Fruit fly (Drosophila melanogaster): Measurements from ENCODE around the gene CG16813.

Gene CG16813

DNA sequence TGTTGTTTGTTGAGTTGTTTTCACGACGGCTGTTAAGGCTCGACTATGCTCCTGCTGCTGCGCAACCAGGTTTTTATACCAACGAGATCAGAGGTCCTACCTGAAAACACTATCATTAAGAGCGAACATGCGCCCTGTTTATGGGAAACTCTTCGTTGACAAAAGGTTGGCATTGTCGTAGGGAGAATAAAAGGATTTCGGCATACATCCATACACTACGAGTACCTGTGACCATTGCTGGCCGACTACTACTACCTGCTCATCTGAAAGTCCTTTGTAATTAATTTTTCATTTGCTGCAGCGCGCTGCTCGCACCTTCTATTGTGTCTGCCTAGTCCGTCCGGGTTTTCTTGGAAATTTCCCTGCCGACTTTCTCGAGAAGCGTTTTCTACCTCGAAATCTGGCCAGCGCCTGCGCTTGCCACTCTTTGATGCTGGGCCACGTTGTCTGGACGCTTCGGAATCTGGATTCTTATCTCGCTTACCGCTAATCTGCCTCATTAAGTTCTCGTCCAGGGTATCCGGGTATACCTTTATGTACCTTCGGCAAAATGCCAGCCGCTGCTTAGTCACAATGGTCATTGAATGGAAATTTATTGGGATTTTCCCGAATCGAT, 2.0 kb upstream of the CG16813 start, which contains the start of gene CG15480:
Gene CG15480 (minus strand): TSS at position 51 of the 616 bp plus-strand sequence.
- no peak for TF ChIP-seq D1 (tag; optimal IDR thresholded peaks at IDR 0.05)
- TF ChIP-seq CG8159 (tag; optimal IDR thresholded peaks at IDR 0.05) = no peak
- no peak for TF ChIP-seq CG17806 (tag; optimal IDR thresholded peaks at IDR 0.05)
- no peak for TF ChIP-seq EcR (GFP tag; optimal IDR thresholded peaks at IDR 0.05)
- TF ChIP-seq CG10348 (GFP tag; IDR thresholded peaks at IDR 0.05) = no peak
- TF ChIP-seq Pif1A (GFP tag; optimal IDR thresholded peaks at IDR 0.05) = no peak
- TF ChIP-seq CG15710 (tag; optimal IDR thresholded peaks at IDR 0.05) = no peak
- no peak for TF ChIP-seq Pif1B (GFP tag; optimal IDR thresholded peaks at IDR 0.05)
- TF ChIP-seq CG34367 (tag; optimal IDR thresholded peaks at IDR 0.05) = no peak

- TF ChIP-seq fd96Ca (GFP tag; IDR thresholded peaks at IDR 0.05) (no peak), Pif1B (GFP tag; optimal IDR thresholded peaks at IDR 0.05) (no peak), Snoo (tag; optimal IDR thresholded peaks at IDR 0.05) (no peak), CG10348 (GFP tag; IDR thresholded peaks at IDR 0.05) (no peak), CG15710 (tag; optimal IDR thresholded peaks at IDR 0.05) (no peak), CG32121 (GFP tag; IDR thresholded peaks at IDR 0.05) (no peak), CG8159 (tag; optimal IDR thresholded peaks at IDR 0.05) (no peak), rn (GFP tag; IDR thresholded peaks at IDR 0.05) (no peak)
Measured at dm6 chr2L:13229388-13229882, 2.1 kb downstream of the CG16813 start, which contains the start of gene CG16815. Gene CG16815 (plus strand): TSS chr2L:13229832.

DNA sequence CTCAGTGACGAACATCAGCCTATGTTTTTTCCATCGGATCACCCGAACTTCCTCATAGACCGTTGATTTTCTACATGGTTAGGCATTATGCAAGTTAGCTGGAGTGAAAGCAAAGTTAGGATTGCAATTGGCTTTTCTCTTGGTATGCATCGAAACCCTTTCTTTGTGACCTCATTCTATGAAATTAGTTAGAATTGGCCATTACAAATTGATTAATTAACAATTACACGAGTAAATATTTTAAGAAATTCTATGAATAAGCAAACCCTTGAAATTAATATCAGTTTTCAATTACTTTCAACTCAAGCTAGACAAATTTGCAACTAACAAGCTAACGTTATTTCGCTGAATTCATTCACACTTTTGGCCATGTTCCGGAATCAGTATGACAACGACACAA, 4.4 kb downstream of the CG16813 start, which contains the start of gene Prosalpha6T:
Gene Prosalpha6T (plus strand): TSS at position 301 of the 400 bp plus-strand sequence.
- TF ChIP-seq gl (tag; optimal IDR thresholded peaks at IDR 0.05) (no peak), rn (GFP tag; IDR thresholded peaks at IDR 0.05) (no peak), Pif1A (GFP tag; optimal IDR thresholded peaks at IDR 0.05) (no peak), CG8159 (tag; optimal IDR thresholded peaks at IDR 0.05) (no peak), CG17806 (tag; optimal IDR thresholded peaks at IDR 0.05) (no peak), CG10348 (GFP tag; IDR thresholded peaks at IDR 0.05) (no peak), EcR (GFP tag; optimal IDR thresholded peaks at IDR 0.05) (no peak), CG14655 (GFP tag; optimal IDR thresholded peaks at IDR 0.05) (no peak), Snoo (tag; optimal IDR thresholded peaks at IDR 0.05) (no peak), CG4496 (GFP tag; IDR thresholded peaks at IDR 0.05) (no peak), Pif1B (GFP tag; optimal IDR thresholded peaks at IDR 0.05) (no peak), CG12605 (GFP tag; IDR thresholded peaks at IDR 0.05) (no peak), Ets98B (GFP tag; IDR thresholded peaks at IDR 0.05) (no peak), CG13204 (GFP tag; optimal IDR thresholded peaks at IDR 0.05) (no peak), CG9948 (tag; optimal IDR thresholded peaks at IDR 0.05) (no peak), D1 (tag; optimal IDR thresholded peaks at IDR 0.05) (no peak), fd96Ca (GFP tag; IDR thresholded peaks at IDR 0.05) (no peak), CG8301 (tag; optimal IDR thresholded peaks at IDR 0.05) (no peak), CG15710 (tag; optimal IDR thresholded peaks at IDR 0.05) (no peak)

dm6 chr2L:13234610-13235489, 7.5 kb downstream of the CG16813 start, which contains the start of gene Mabi:
Gene Mabi (minus strand): TSS chr2L:13234660.
- no peak for TF ChIP-seq EcR (GFP tag; optimal IDR thresholded peaks at IDR 0.05)
- TF ChIP-seq rn (GFP tag; IDR thresholded peaks at IDR 0.05) = no peak
- TF ChIP-seq fd96Ca (GFP tag; IDR thresholded peaks at IDR 0.05) = no peak
- no peak for TF ChIP-seq CG12605 (GFP tag; IDR thresholded peaks at IDR 0.05)
- no peak for TF ChIP-seq CG15710 (tag; optimal IDR thresholded peaks at IDR 0.05)

- TF ChIP-seq Ets98B (GFP tag; IDR thresholded peaks at IDR 0.05) = no peak
- TF ChIP-seq CG4496 (GFP tag; IDR thresholded peaks at IDR 0.05) = no peak
- TF ChIP-seq Snoo (tag; optimal IDR thresholded peaks at IDR 0.05) = no peak
- no peak for TF ChIP-seq D1 (tag; optimal IDR thresholded peaks at IDR 0.05)
- no peak for TF ChIP-seq CG8159 (tag; optimal IDR thresholded peaks at IDR 0.05)
- TF ChIP-seq CG10348 (GFP tag; IDR thresholded peaks at IDR 0.05) = no peak
- TF ChIP-seq CG9948 (tag; optimal IDR thresholded peaks at IDR 0.05) = no peak
- TF ChIP-seq CG13204 (GFP tag; optimal IDR thresholded peaks at IDR 0.05) = no peak
- no peak for TF ChIP-seq CG17806 (tag; optimal IDR thresholded peaks at IDR 0.05)
- TF ChIP-seq CG14655 (GFP tag; optimal IDR thresholded peaks at IDR 0.05) = no peak
- TF ChIP-seq Pif1B (GFP tag; optimal IDR thresholded peaks at IDR 0.05) = no peak
- no peak for TF ChIP-seq gl (tag; optimal IDR thresholded peaks at IDR 0.05)
- TF ChIP-seq CG34367 (tag; optimal IDR thresholded peaks at IDR 0.05) = no peak
- TF ChIP-seq Pif1A (GFP tag; optimal IDR thresholded peaks at IDR 0.05) = no peak
- TF ChIP-seq CG15710 (tag; optimal IDR thresholded peaks at IDR 0.05) = no peak
Measured at dm6 chr2L:13236194-13236593, 8.9 kb downstream of the CG16813 start, which contains the start of gene Jhbp14. Gene Jhbp14 (plus strand): TSS chr2L:13236494.

DNA sequence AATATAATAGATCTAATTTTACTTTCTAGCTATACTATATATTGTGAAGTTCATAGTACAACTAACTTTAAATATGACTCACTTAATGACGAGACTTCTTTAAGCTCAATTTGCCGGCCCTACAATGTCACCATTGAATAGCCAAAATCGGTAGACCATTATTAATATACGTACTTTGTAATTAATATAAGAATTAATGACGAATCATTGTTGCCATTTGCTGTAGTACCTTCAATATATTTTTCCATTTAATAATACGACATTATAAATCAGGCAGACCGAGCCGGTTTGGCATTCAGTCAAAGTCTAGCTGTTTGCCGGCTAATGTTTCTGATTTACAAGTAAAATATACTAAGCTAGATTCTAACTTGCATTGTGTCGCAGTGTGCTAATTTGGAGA, 12.4 kb downstream of the CG16813 start, which contains the start of gene Jhbp13:
Gene Jhbp13 (plus strand): TSS at position 301 of the 400 bp plus-strand sequence.
- TF ChIP-seq EcR (GFP tag; optimal IDR thresholded peaks at IDR 0.05) (no peak), CG15710 (tag; optimal IDR thresholded peaks at IDR 0.05) (no peak), fd96Ca (GFP tag; IDR thresholded peaks at IDR 0.05) (no peak), CG8159 (tag; optimal IDR thresholded peaks at IDR 0.05) (no peak), CG10348 (GFP tag; IDR thresholded peaks at IDR 0.05) (no peak), Snoo (tag; optimal IDR thresholded peaks at IDR 0.05) (no peak), Ets98B (GFP tag; IDR thresholded peaks at IDR 0.05) (no peak), CG32121 (GFP tag; IDR thresholded peaks at IDR 0.05) (no peak), CG34367 (tag; optimal IDR thresholded peaks at IDR 0.05) (no peak), CG9948 (tag; optimal IDR thresholded peaks at IDR 0.05) (no peak), CG13204 (GFP tag; optimal IDR thresholded peaks at IDR 0.05) (no peak), CG12605 (GFP tag; IDR thresholded peaks at IDR 0.05) (no peak)
